Fruit fly (Drosophila melanogaster) whole organism, embryonic: ENCODE data around the gene CG34125.

ENCODE experiments used
- Adf1 ChIP-seq: fragments of 200-800 bp; sonication (Bioruptor generic); IDR thresholded peaks from 2 replicates; pipeline ENCODE4 v1.3.6; 2022; ENCODE audit warnings: missing biosample characterization, missing genetic modification characterization
- B-H2 ChIP-seq: fragments of 200-800 bp; sonication (Bioruptor generic); optimal IDR thresholded peaks from 2 replicates; lab custom pipeline; 2018; ENCODE audit warnings: missing biosample characterization, mild to moderate bottlenecking, missing genetic modification characterization
- CG10431 ChIP-seq: fragments of 200-800 bp; sonication (Bioruptor generic); optimal IDR thresholded peaks from 3 replicates; lab custom pipeline; 2018; ENCODE audit warnings: missing biosample characterization, mild to moderate bottlenecking, missing genetic modification characterization
- CG13296 ChIP-seq: fragments of 200-800 bp; sonication (Bioruptor generic); optimal IDR thresholded peaks from 3 replicates; lab custom pipeline; 2018; ENCODE audit warnings: missing biosample characterization, mild to moderate bottlenecking, missing genetic modification characterization
- CG14014 ChIP-seq: fragments of 200-800 bp; sonication (Bioruptor generic); IDR thresholded peaks from 2 replicates; pipeline ENCODE4 v1.3.6; 2022; ENCODE audit warnings: missing biosample characterization, missing genetic modification characterization
- CG14441 ChIP-seq: fragments of 200-800 bp; sonication (Bioruptor generic); IDR thresholded peaks from 2 replicates; pipeline ENCODE4 v1.3.6; 2022; ENCODE audit warnings: missing biosample characterization, missing genetic modification characterization
- CG14860 ChIP-seq: fragments of 200-800 bp; sonication (Bioruptor generic); IDR thresholded peaks from 3 replicates; pipeline ENCODE4 v1.3.6; 2022; ENCODE audit warnings: missing biosample characterization, missing genetic modification characterization; ENCODE audit not compliant: partially characterized antibody
- CG15011 ChIP-seq: fragments of 200-800 bp; sonication (Bioruptor generic); optimal IDR thresholded peaks from 3 replicates; lab custom pipeline; 2018; ENCODE audit warnings: missing biosample characterization, mild to moderate bottlenecking, missing genetic modification characterization
- CG15073 ChIP-seq: fragments of 200-800 bp; sonication (Bioruptor generic); optimal IDR thresholded peaks from 2 replicates; lab custom pipeline; 2016; ENCODE audit warnings: missing biosample characterization, missing genetic modification characterization
- CG2202 ChIP-seq: fragments of 200-800 bp; sonication (Bioruptor generic); optimal IDR thresholded peaks from 2 replicates; lab custom pipeline; 2018; ENCODE audit warnings: missing biosample characterization, mild to moderate bottlenecking, missing genetic modification characterization
- CG3065 ChIP-seq: fragments of 200-800 bp; sonication (Bioruptor generic); optimal IDR thresholded peaks from 2 replicates; lab custom pipeline; 2016; ENCODE audit warnings: missing biosample characterization, missing genetic modification characterization
- CG31441 ChIP-seq: fragments of 200-800 bp; sonication (Bioruptor generic); IDR thresholded peaks from 2 replicates; pipeline ENCODE4 v1.3.6; 2022; ENCODE audit warnings: missing biosample characterization, missing genetic modification characterization
- CG32532 ChIP-seq: fragments of 200-800 bp; sonication (Bioruptor generic); IDR thresholded peaks from 2 replicates; pipeline ENCODE4 v1.3.6; 2022; ENCODE audit warnings: missing biosample characterization, missing genetic modification characterization
- CG34224 ChIP-seq: fragments of 200-800 bp; sonication (Bioruptor generic); IDR thresholded peaks from 3 replicates; pipeline ENCODE4 v1.3.6; 2022; ENCODE audit warnings: missing biosample characterization, missing genetic modification characterization; ENCODE audit not compliant: partially characterized antibody
- CG3847 ChIP-seq: fragments of 200-800 bp; sonication (Bioruptor generic); IDR thresholded peaks from 2 replicates; pipeline ENCODE4 v1.3.6; 2022; ENCODE audit warnings: missing biosample characterization, missing genetic modification characterization
- CG6254 ChIP-seq: fragments of 200-800 bp; sonication (Bioruptor generic); optimal IDR thresholded peaks from 3 replicates; lab custom pipeline; 2017; ENCODE audit warnings: mild to moderate bottlenecking, missing biosample characterization, missing genetic modification reagents, missing genetic modification characterization
- CG6689 ChIP-seq: fragments of 200-800 bp; sonication (Bioruptor generic); IDR thresholded peaks from 2 replicates; pipeline ENCODE4 v1.3.6; 2022; ENCODE audit warnings: missing biosample characterization, missing genetic modification characterization
- CG6854 ChIP-seq: fragments of 200-800 bp; sonication (Bioruptor generic); optimal IDR thresholded peaks from 3 replicates; lab custom pipeline; 2017; ENCODE audit warnings: missing biosample characterization, mild to moderate bottlenecking, missing genetic modification characterization
- CG7786 ChIP-seq: fragments of 200-800 bp; sonication (Bioruptor generic); optimal IDR thresholded peaks from 2 replicates; lab custom pipeline; 2016; ENCODE audit warnings: missing biosample characterization, missing genetic modification characterization
- CG7963 ChIP-seq: fragments of 200-800 bp; sonication (Bioruptor generic); IDR thresholded peaks from 3 replicates; pipeline ENCODE4 v1.3.6; 2022; ENCODE audit warnings: missing biosample characterization, missing genetic modification characterization; ENCODE audit not compliant: partially characterized antibody
- CTCF ChIP-seq: fragments of 200-800 bp; sonication (Bioruptor generic); optimal IDR thresholded peaks from 2 replicates; lab custom pipeline; 2017; ENCODE audit warnings: missing biosample characterization, mild to moderate bottlenecking, missing genetic modification characterization, moderate library complexity
- H15 ChIP-seq: fragments of 200-800 bp; sonication (Bioruptor generic); IDR thresholded peaks from 3 replicates; pipeline ENCODE4 v1.3.6; 2022; ENCODE audit warnings: missing biosample characterization, missing genetic modification characterization
- HLH4C ChIP-seq: fragments of 200-800 bp; sonication (Bioruptor generic); IDR thresholded peaks from 3 replicates; pipeline ENCODE4 v1.3.6; 2022; ENCODE audit warnings: missing biosample characterization, missing genetic modification characterization; ENCODE audit not compliant: partially characterized antibody
- Lim3 ChIP-seq: fragments of 200-800 bp; sonication (Bioruptor generic); IDR thresholded peaks from 2 replicates; pipeline ENCODE4 v1.3.6; 2022; ENCODE audit warnings: missing biosample characterization, missing genetic modification characterization
- NC2α ChIP-seq: fragments of 200-800 bp; sonication (Bioruptor generic); optimal IDR thresholded peaks from 2 replicates; lab custom pipeline; 2016; ENCODE audit warnings: missing biosample characterization, missing genetic modification characterization
- Pdp1 ChIP-seq, 2 experiments: fragments of 200-800 bp; sonication (Bioruptor generic); optimal IDR thresholded peaks; 3 replicates each; lab custom pipeline; 2016; ENCODE audit warnings: missing biosample characterization in 2 of 2, missing genetic modification characterization in 2 of 2, mild to moderate bottlenecking in 1 of 2, moderate library complexity in 1 of 2
- Xrp1 ChIP-seq: fragments of 200-800 bp; sonication (Bioruptor generic); IDR thresholded peaks from 2 replicates; pipeline ENCODE4 v1.3.6; 2022; ENCODE audit warnings: missing biosample characterization, missing genetic modification characterization
- ab ChIP-seq: fragments of 200-800 bp; sonication (Bioruptor generic); optimal IDR thresholded peaks from 2 replicates; lab custom pipeline; 2016; ENCODE audit warnings: missing biosample characterization, missing genetic modification characterization
- bowl ChIP-seq: fragments of 200-800 bp; sonication (Bioruptor generic); IDR thresholded peaks from 2 replicates; pipeline ENCODE4 v1.3.6; 2022; ENCODE audit warnings: missing biosample characterization, missing genetic modification characterization
- btn ChIP-seq: fragments of 200-800 bp; sonication (Bioruptor generic); optimal IDR thresholded peaks from 2 replicates; lab custom pipeline; 2016; ENCODE audit warnings: missing biosample characterization, missing genetic modification characterization
- cg ChIP-seq: fragments of 200-800 bp; sonication (Bioruptor generic); optimal IDR thresholded peaks from 3 replicates; lab custom pipeline; 2019; ENCODE audit warnings: missing biosample characterization, mild to moderate bottlenecking, missing genetic modification characterization, moderate library complexity
- chif ChIP-seq, 2 experiments: fragments of 200-800 bp; sonication (Bioruptor generic); optimal IDR thresholded peaks; 3 replicates each; lab custom pipeline; 2016; ENCODE audit warnings: missing biosample characterization in 2 of 2, missing genetic modification characterization in 2 of 2
- crp ChIP-seq, 2 experiments: fragments of 200-800 bp; sonication (Bioruptor generic); optimal IDR thresholded peaks; 2 replicates in 1 of 2; 3 replicates in 1 of 2; lab custom pipeline; 2017; ENCODE audit warnings: missing biosample characterization in 2 of 2, missing genetic modification characterization in 2 of 2, mild to moderate bottlenecking in 1 of 2, moderate library complexity in 1 of 2
- dmrt11E ChIP-seq: fragments of 200-800 bp; sonication (Bioruptor generic); optimal IDR thresholded peaks from 3 replicates; lab custom pipeline; 2018; ENCODE audit warnings: missing biosample characterization, mild to moderate bottlenecking, missing genetic modification characterization, moderate library complexity
- exex ChIP-seq: fragments of 200-800 bp; sonication (Bioruptor generic); optimal IDR thresholded peaks from 4 replicates; lab custom pipeline; 2018; ENCODE audit warnings: missing biosample characterization, mild to moderate bottlenecking, missing genetic modification characterization, moderate library complexity
- fru ChIP-seq: fragments of >200 bp; optimal IDR thresholded peaks from 2 replicates; lab custom pipeline; 2017
- gem ChIP-seq: fragments of 200-800 bp; sonication (Bioruptor generic); optimal IDR thresholded peaks from 2 replicates; lab custom pipeline; 2019; ENCODE audit warnings: missing biosample characterization, mild to moderate bottlenecking, missing genetic modification characterization, moderate library complexity
- grau ChIP-seq: fragments of 200-800 bp; optimal IDR thresholded peaks from 3 replicates; lab custom pipeline; 2019; ENCODE audit warnings: missing biosample characterization, mild to moderate bottlenecking, missing genetic modification characterization, moderate library complexity
- ind ChIP-seq: fragments of 200-800 bp; sonication (Bioruptor generic); optimal IDR thresholded peaks from 3 replicates; lab custom pipeline; 2016; ENCODE audit warnings: missing biosample characterization, missing genetic modification characterization
- kay ChIP-seq: fragments of 200-800 bp; sonication (Bioruptor generic); optimal IDR thresholded peaks from 2 replicates; lab custom pipeline; 2016; ENCODE audit warnings: missing biosample characterization, missing genetic modification characterization
- lmd ChIP-seq: fragments of 200-800 bp; sonication (Bioruptor generic); IDR thresholded peaks from 2 replicates; pipeline ENCODE4 v1.3.6; 2022; ENCODE audit warnings: missing biosample characterization, missing genetic modification characterization
- maf-S ChIP-seq: fragments of 200-800 bp; sonication (Bioruptor generic); optimal IDR thresholded peaks from 2 replicates; lab custom pipeline; 2016; ENCODE audit warnings: missing biosample characterization, missing genetic modification characterization
- nau ChIP-seq: fragments of 200-800 bp; sonication (Bioruptor generic); optimal IDR thresholded peaks from 3 replicates; lab custom pipeline; 2017; ENCODE audit warnings: missing biosample characterization, mild to moderate bottlenecking, missing genetic modification characterization, missing genetic modification reagents
- onecut ChIP-seq: fragments of 200-800 bp; sonication (Bioruptor generic); IDR thresholded peaks from 2 replicates; pipeline ENCODE4 v1.3.6; 2022; ENCODE audit warnings: missing biosample characterization, missing genetic modification characterization
- org-1 ChIP-seq: fragments of 200-800 bp; sonication (Bioruptor generic); optimal IDR thresholded peaks from 2 replicates; lab custom pipeline; 2017; ENCODE audit warnings: missing biosample characterization, missing genetic modification characterization
- otp ChIP-seq: fragments of 200-800 bp; sonication (Bioruptor generic); IDR thresholded peaks from 3 replicates; pipeline ENCODE4, ENCODE4 v1.3.6; 2022; ENCODE audit warnings: missing biosample characterization, missing genetic modification characterization
- so ChIP-seq: fragments of 200-800 bp; sonication (Bioruptor generic); IDR thresholded peaks from 3 replicates; pipeline ENCODE4 v1.3.6; 2022; ENCODE audit warnings: missing biosample characterization, missing genetic modification characterization
- sqz ChIP-seq: fragments of 200-800 bp; sonication (Bioruptor generic); optimal IDR thresholded peaks from 3 replicates; lab custom pipeline; 2018; ENCODE audit warnings: missing biosample characterization, mild to moderate bottlenecking, missing genetic modification characterization
- tap ChIP-seq: fragments of 200-800 bp; optimal IDR thresholded peaks from 3 replicates; lab custom pipeline; 2019; ENCODE audit warnings: missing biosample characterization, mild to moderate bottlenecking, missing genetic modification characterization, moderate library complexity
- z ChIP-seq: fragments of 200-800 bp; sonication (Bioruptor generic); IDR thresholded peaks from 3 replicates; pipeline ENCODE4 v1.3.6; 2022; ENCODE audit warnings: missing biosample characterization, missing genetic modification characterization
- zen ChIP-seq: fragments of 200-800 bp; sonication (Bioruptor generic); optimal IDR thresholded peaks from 3 replicates; lab custom pipeline; 2018; ENCODE audit warnings: missing biosample characterization, mild to moderate bottlenecking, missing genetic modification characterization, moderate library complexity

Gene CG34125

dm6 chr2L:4981278-4981966, 15.9 kb downstream of the CG34125 start, which contains the start of the genes CG8892 and CG34126 (continued):
- TF ChIP-seq CG34224 (GFP tag; lab: Robert Waterston, UW), result no peak
- TF ChIP-seq CG15073 (GFP tag; lab: Kevin White, UChicago), result peak; percentile 84
- peak; percentile 98 for TF ChIP-seq gem
- TF ChIP-seq Lim3, result peak; percentile 83
- TF ChIP-seq CG10431 (GFP tag; lab: Kevin White, UChicago), result peak; percentile 84
- peak; percentile 96 for TF ChIP-seq grau (tag; lab: Kevin White, UChicago)
- peak; percentile 89 for TF ChIP-seq tap (tag; lab: Kevin White, UChicago)
- peak; percentile 94 for TF ChIP-seq CG14441 (GFP tag; lab: Robert Waterston, UW)
- TF ChIP-seq ab, result peak; percentile 96
- no peak for TF ChIP-seq fru (lab: Kevin White, UChicago)
- peak; percentile 96 for TF ChIP-seq org-1
- peak; percentile 96 for TF ChIP-seq zen (tag; lab: Kevin White, UChicago)
- 0 out of 3 replicates have a peak, but pooled peaks have one; percentile 28 for TF ChIP-seq HLH4C (GFP tag; lab: Robert Waterston, UW)
- peak; percentile 89 for TF ChIP-seq CG6854
- peak; percentile 96 for TF ChIP-seq CG7786 (GFP tag; lab: Kevin White, UChicago)
- peak; percentile 80 for TF ChIP-seq NC2α (GFP tag; lab: Kevin White, UChicago)
- peak; percentile 89 for TF ChIP-seq CG6254 (GFP tag; lab: Kevin White, UChicago)
- TF ChIP-seq crp (GFP tag; optimal IDR thresholded peaks at IDR 0.05; lab: Kevin White, UChicago), result peak; percentile 84 to 94
- TF ChIP-seq ind, result peak; percentile 99
- peak; percentile 95 for TF ChIP-seq CG14014 (GFP tag; lab: Robert Waterston, UW)
- peak; percentile 64 for TF ChIP-seq btn
- TF ChIP-seq sqz, result peak; percentile 94
- peak; percentile 96 for TF ChIP-seq kay (GFP tag; lab: Kevin White, UChicago)
- TF ChIP-seq Xrp1 (GFP tag; lab: Robert Waterston, UW), result peak; percentile 98
- peak; percentile 97 for TF ChIP-seq chif (GFP tag; optimal IDR thresholded peaks at IDR 0.05; lab: Kevin White, UChicago)
- peak; percentile 85 for TF ChIP-seq otp (GFP tag; lab: Robert Waterston, UW)
- no peak for TF ChIP-seq CG14860 (GFP tag; lab: Robert Waterston, UW)
- peak; percentile 57 for TF ChIP-seq CTCF (GFP tag; lab: Kevin White, UChicago)
- no peak for TF ChIP-seq nau
- TF ChIP-seq cg (GFP tag; lab: Kevin White, UChicago), result no peak
- peak; percentile 87 for TF ChIP-seq onecut (GFP tag; lab: Robert Waterston, UW)
- TF ChIP-seq CG3065 (GFP tag; lab: Kevin White, UChicago), result peak; percentile 96
- peak; percentile 96 for TF ChIP-seq dmrt11E
- TF ChIP-seq lmd (GFP tag; lab: Robert Waterston, UW), result peak; percentile 97
- peak; percentile 96 for TF ChIP-seq CG31441 (GFP tag; lab: Robert Waterston, UW)
- TF ChIP-seq H15 (GFP tag; lab: Robert Waterston, UW), result peak; percentile 96
- TF ChIP-seq CG7963 (GFP tag; lab: Robert Waterston, UW), result no peak
- peak; percentile 96 for TF ChIP-seq maf-S (GFP tag; lab: Kevin White, UChicago)
- TF ChIP-seq CG6689, result peak; percentile 100
- no peak for TF ChIP-seq z
- TF ChIP-seq exex (tag; lab: Kevin White, UChicago), result peak; percentile 83
- TF ChIP-seq CG2202 (tag; lab: Kevin White, UChicago), result peak; percentile 91
- peak; percentile 74 for TF ChIP-seq bowl (GFP tag; lab: Robert Waterston, UW)
- peak; percentile 95 to 98 for TF ChIP-seq Pdp1 (GFP tag; optimal IDR thresholded peaks at IDR 0.05; lab: Kevin White, UChicago)
- peak; percentile 99 for TF ChIP-seq CG3847 (GFP tag; lab: Robert Waterston, UW)
- peak; percentile 95 for TF ChIP-seq CG15011 (GFP tag; lab: Kevin White, UChicago)
- TF ChIP-seq Adf1 (GFP tag; lab: Robert Waterston, UW), result peak; percentile 80
- peak; percentile 95 for TF ChIP-seq so (GFP tag; lab: Robert Waterston, UW)
- TF ChIP-seq CG13296, result peak; percentile 96
- peak; percentile 96 for TF ChIP-seq B-H2 (GFP tag; lab: Kevin White, UChicago)
- TF ChIP-seq CG32532 (GFP tag; lab: Robert Waterston, UW), result peak; percentile 96
